Fruit fly (Drosophila melanogaster) whole organism, pupa: ENCODE data around the gene Cpr65Eb.

Experiments used
- CG10348 ChIP-seq: fragments of 200-800 bp; sonication (Bioruptor generic); IDR thresholded peaks from 2 replicates; pipeline ENCODE4 v1.3.6; 2022; ENCODE audit warnings: missing biosample characterization, missing genetic modification characterization
- CG12605 ChIP-seq: fragments of 200-800 bp; sonication (Bioruptor generic); IDR thresholded peaks from 2 replicates; pipeline ENCODE4 v1.3.6; 2022; ENCODE audit warnings: missing biosample characterization, missing genetic modification characterization
- CG13204 ChIP-seq: fragments of 200-800 bp; sonication (Bioruptor generic); optimal IDR thresholded peaks from 2 replicates; lab custom pipeline; 2018; ENCODE audit warnings: missing biosample characterization, mild to moderate bottlenecking, missing genetic modification characterization, moderate library complexity
- CG14655 ChIP-seq: fragments of 200-800 bp; sonication (Bioruptor generic); optimal IDR thresholded peaks from 3 replicates; lab custom pipeline; 2017; ENCODE audit warnings: mild to moderate bottlenecking, missing biosample characterization, missing genetic modification reagents, missing genetic modification characterization
- CG15710 ChIP-seq: fragments of 200-800 bp; sonication (Bioruptor generic); optimal IDR thresholded peaks from 2 replicates; lab custom pipeline; 2018; ENCODE audit warnings: missing biosample characterization, mild to moderate bottlenecking, missing genetic modification characterization, moderate library complexity
- CG17806 ChIP-seq: fragments of 200-800 bp; sonication (Bioruptor generic); optimal IDR thresholded peaks from 2 replicates; lab custom pipeline; 2018; ENCODE audit warnings: missing biosample characterization, mild to moderate bottlenecking, missing genetic modification characterization, moderate library complexity
- CG32121 ChIP-seq: fragments of 200-800 bp; sonication (Bioruptor generic); IDR thresholded peaks from 2 replicates; pipeline ENCODE4 v1.3.6; 2022; ENCODE audit warnings: missing biosample characterization, missing genetic modification characterization
- CG34367 ChIP-seq: fragments of 200-800 bp; sonication (Bioruptor generic); optimal IDR thresholded peaks from 2 replicates; lab custom pipeline; 2018; ENCODE audit warnings: missing biosample characterization, mild to moderate bottlenecking, missing genetic modification characterization
- CG4496 ChIP-seq: fragments of 200-800 bp; sonication (Bioruptor generic); IDR thresholded peaks from 3 replicates; pipeline ENCODE4 v1.3.6; 2022; ENCODE audit warnings: missing biosample characterization, missing genetic modification characterization
- CG8159 ChIP-seq: fragments of 200-800 bp; sonication (Bioruptor generic); optimal IDR thresholded peaks from 3 replicates; lab custom pipeline; 2018; ENCODE audit warnings: missing biosample characterization, mild to moderate bottlenecking, missing genetic modification characterization, moderate library complexity
- CG8301 ChIP-seq: fragments of 200-800 bp; sonication (Bioruptor generic); optimal IDR thresholded peaks from 2 replicates; lab custom pipeline; 2018; ENCODE audit warnings: missing biosample characterization, mild to moderate bottlenecking, missing genetic modification characterization
- CG9948 ChIP-seq: fragments of 200-800 bp; sonication (Bioruptor generic); optimal IDR thresholded peaks from 2 replicates; lab custom pipeline; 2018; ENCODE audit warnings: missing biosample characterization, mild to moderate bottlenecking, missing genetic modification characterization, moderate library complexity
- D1 ChIP-seq: fragments of 200-800 bp; sonication (Bioruptor generic); optimal IDR thresholded peaks from 2 replicates; lab custom pipeline; 2018; ENCODE audit warnings: missing biosample characterization, mild to moderate bottlenecking, missing genetic modification characterization, moderate library complexity
- EcR ChIP-seq: fragments of 200-800 bp; sonication (Bioruptor generic); optimal IDR thresholded peaks from 3 replicates; lab custom pipeline; 2019; ENCODE audit warnings: missing biosample characterization, missing genetic modification characterization, mild to moderate bottlenecking, moderate library complexity, missing genetic modification reagents
- Ets98B ChIP-seq: fragments of 200-800 bp; sonication (Bioruptor generic); IDR thresholded peaks from 2 replicates; pipeline ENCODE4 v1.3.6; 2022; ENCODE audit warnings: missing biosample characterization, missing genetic modification characterization
- Pif1A ChIP-seq: fragments of 200-800 bp; sonication (Bioruptor generic); optimal IDR thresholded peaks from 3 replicates; lab custom pipeline; 2016; ENCODE audit warnings: missing biosample characterization, missing genetic modification characterization
- Pif1B ChIP-seq: fragments of 200-800 bp; sonication (Bioruptor generic); optimal IDR thresholded peaks from 3 replicates; lab custom pipeline; 2016; ENCODE audit warnings: missing biosample characterization, missing genetic modification characterization
- Snoo ChIP-seq: fragments of 200-800 bp; sonication (Bioruptor generic); optimal IDR thresholded peaks from 3 replicates; lab custom pipeline; 2017; ENCODE audit warnings: missing biosample characterization, mild to moderate bottlenecking, missing genetic modification characterization, inconsistent platforms
- fd96Ca ChIP-seq: fragments of 200-800 bp; sonication (Bioruptor generic); IDR thresholded peaks from 3 replicates; pipeline ENCODE4 v1.3.6; 2022; ENCODE audit warnings: missing biosample characterization, missing genetic modification characterization
- gl ChIP-seq: fragments of 200-800 bp; sonication (Bioruptor generic); optimal IDR thresholded peaks from 2 replicates; lab custom pipeline; 2018; ENCODE audit warnings: missing biosample characterization, mild to moderate bottlenecking, missing genetic modification characterization
- rn ChIP-seq: fragments of 200-800 bp; sonication (Bioruptor generic); IDR thresholded peaks from 2 replicates; pipeline ENCODE4 v1.3.6; 2022; ENCODE audit warnings: missing biosample characterization, missing genetic modification characterization

Gene Cpr65Eb

DNA sequence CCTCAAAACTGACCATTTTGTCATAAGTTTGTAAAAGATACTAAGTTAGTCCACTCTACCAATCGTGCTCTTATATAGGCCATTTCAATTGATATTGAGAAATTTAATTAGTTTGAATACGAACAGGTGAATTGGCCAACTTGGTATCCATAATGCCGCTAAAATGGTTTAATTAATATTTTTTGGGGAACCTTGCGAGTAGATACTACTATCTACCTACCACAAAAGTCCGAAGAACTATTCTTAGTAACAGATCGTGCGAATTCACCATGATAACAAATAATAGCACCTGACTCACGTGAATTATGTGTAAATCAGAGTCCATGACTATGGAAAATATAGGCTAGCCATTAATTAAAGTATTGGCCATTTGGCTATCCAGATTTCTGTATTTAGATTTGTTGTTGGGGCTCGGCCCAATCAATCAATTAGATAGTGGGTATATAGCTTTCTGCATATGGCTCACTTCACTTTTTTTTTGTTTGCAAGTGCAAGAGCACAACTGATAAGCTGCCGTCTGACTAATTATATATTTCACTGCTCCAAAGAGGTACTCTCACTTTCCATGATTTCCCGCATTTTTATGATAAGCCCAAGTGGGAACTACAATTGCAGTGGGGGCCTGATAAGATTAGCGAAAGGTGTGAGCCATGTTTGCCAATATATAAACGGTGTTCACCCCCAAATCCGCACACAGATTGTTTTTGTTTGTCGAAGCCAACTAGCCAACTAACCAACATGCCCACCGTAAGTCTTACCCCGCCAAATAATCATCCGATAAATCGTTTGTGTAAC is 39.8 kb upstream of the Cpr65Eb start, which contains the start of the genes Acbp4 and Acbp6:
Gene Acbp4 (minus strand): TSS at position 51 of the 795 bp plus-strand sequence.
Gene Acbp6 (plus strand): TSS at position 690 of the 795 bp plus-strand sequence.
- TF ChIP-seq CG10348 (no peak), Pif1A (GFP tag; lab: Kevin White, UChicago) (no peak), CG14655 (no peak), rn (no peak), CG17806 (no peak), CG9948 (tag; lab: Kevin White, UChicago) (no peak), CG8159 (no peak), EcR (GFP tag; lab: Kevin White, UChicago) (no peak), Snoo (tag; lab: Kevin White, UChicago) (no peak), D1 (no peak)

DNA sequence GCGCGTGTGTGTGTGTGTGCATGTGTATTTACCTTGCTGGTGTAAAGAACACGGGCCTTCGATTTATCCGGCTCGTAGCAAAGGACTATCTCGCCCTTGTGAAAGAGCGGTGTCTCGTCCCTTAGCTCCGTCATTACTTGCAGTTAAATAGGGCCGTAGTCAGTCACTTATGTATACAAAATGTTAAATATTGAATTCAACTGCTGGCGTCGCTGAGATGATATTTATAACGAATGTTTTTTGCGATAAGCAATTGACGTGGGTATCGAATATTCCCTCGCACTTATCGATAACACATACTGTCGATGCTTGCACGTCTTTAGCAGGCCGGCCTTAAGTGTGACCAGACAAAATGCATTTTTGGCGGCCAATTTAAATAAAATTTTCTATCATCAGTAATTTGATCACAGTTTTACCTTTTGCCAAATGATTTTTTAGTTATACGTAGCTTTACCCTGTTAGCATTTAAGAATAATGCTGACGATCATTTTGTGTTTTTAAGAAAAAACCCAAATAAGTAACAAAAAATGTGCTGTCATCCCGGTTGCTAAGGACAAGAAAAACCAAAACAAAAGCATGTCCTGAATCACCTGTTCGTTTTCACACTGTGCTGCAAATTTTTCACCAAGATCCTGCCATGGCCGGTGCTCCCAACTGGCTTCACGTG is 36.8 kb upstream of the Cpr65Eb start, which contains the start of the genes msl-3 and BBS1:
Gene msl-3 (minus strand): TSS at position 245 of the 667 bp plus-strand sequence.
Gene BBS1 (plus strand): TSS at position 617 of the 667 bp plus-strand sequence.
- no peak for TF ChIP-seq Snoo (tag; lab: Kevin White, UChicago)
- no peak for TF ChIP-seq Pif1A (GFP tag; lab: Kevin White, UChicago)
- TF ChIP-seq D1, result no peak
- no peak for TF ChIP-seq CG13204
- TF ChIP-seq fd96Ca (GFP tag; lab: Robert Waterston, UW), result no peak
- no peak for TF ChIP-seq rn
- no peak for TF ChIP-seq CG4496
- TF ChIP-seq Pif1B (GFP tag; lab: Kevin White, UChicago), result no peak
- no peak for TF ChIP-seq CG8159
- no peak for TF ChIP-seq Ets98B (GFP tag; lab: Robert Waterston, UW)
- TF ChIP-seq, all 21 proteins: peak for 0

- TF ChIP-seq rn (no peak), CG8159 (no peak), CG8301 (tag; lab: Kevin White, UChicago) (no peak)
Measured at dm6 chr3L:7122136-7122535, 33.5 kb upstream of the Cpr65Eb start.

DNA sequence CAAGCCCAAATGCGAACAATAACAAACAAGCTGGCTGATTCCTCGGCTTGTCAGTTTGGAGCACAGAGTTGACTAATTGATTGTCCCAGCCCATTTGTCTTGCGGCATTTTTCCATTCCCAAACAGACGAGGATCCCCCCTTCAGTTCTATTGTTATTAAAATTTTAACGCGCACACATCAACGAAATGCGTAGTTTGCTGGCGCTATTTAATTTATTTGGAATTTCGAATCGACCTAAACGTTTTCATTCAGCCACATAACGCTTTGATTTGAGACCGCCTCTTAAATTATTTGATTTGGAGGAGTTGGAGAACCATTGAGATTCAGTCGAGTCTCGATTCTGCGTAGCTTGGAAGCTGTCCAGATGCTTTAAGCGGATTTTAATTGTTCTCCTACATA is 27.4 kb upstream of the Cpr65Eb start:
- TF ChIP-seq gl (tag; lab: Kevin White, UChicago) (no peak), fd96Ca (GFP tag; lab: Robert Waterston, UW) (no peak), rn (no peak), CG14655 (no peak), EcR (GFP tag; lab: Kevin White, UChicago) (no peak), CG34367 (tag; lab: Kevin White, UChicago) (no peak), CG8159 (no peak), Pif1A (GFP tag; lab: Kevin White, UChicago) (no peak), CG4496 (no peak), Pif1B (GFP tag; lab: Kevin White, UChicago) (no peak), CG15710 (tag; lab: Kevin White, UChicago) (no peak), CG13204 (no peak), Snoo (tag; lab: Kevin White, UChicago) (no peak), Ets98B (GFP tag; lab: Robert Waterston, UW) (no peak), CG9948 (tag; lab: Kevin White, UChicago) (no peak), CG10348 (no peak), CG8301 (tag; lab: Kevin White, UChicago) (no peak), CG12605 (no peak)

DNA sequence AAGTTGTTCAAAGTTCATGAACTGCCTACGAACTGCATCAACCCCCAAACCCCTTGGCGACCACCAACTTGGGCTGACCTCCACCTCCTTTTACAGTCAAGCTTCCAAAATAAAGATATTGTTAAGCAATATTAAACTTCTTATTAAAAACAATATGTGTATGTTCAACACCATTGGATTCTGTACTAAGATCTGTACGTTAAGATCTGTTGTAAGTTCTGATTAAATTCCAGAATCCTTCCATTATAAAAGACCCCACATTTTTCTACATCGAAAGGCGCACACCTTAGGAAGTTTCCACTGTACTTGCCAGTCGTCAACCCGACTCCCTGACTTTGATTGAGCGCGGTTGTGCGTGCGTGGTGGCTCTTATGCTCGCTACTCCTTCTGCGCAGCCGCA is 24.4 kb upstream of the Cpr65Eb start:
- TF ChIP-seq gl (tag; lab: Kevin White, UChicago) (peak; percentile 15), CG8159 (peak; percentile 72), CG4496 (0 out of 3 replicates have a peak, but pooled peaks have one; percentile 32), Pif1A (GFP tag; lab: Kevin White, UChicago) (peak; percentile 65), CG17806 (peak; percentile 61), EcR (GFP tag; lab: Kevin White, UChicago) (peak; percentile 90), CG15710 (tag; lab: Kevin White, UChicago) (peak; percentile 75), CG14655 (peak; percentile 22), D1 (peak; percentile 34), CG9948 (tag; lab: Kevin White, UChicago) (peak; percentile 60), CG32121 (GFP tag; lab: Robert Waterston, UW) (no peak), CG8301 (tag; lab: Kevin White, UChicago) (no peak), CG12605 (no peak), CG13204 (peak; percentile 31), Ets98B (GFP tag; lab: Robert Waterston, UW) (no peak), CG34367 (tag; lab: Kevin White, UChicago) (peak; percentile 56)

- no peak for TF ChIP-seq CG4496
- TF ChIP-seq rn, result no peak
- TF ChIP-seq CG14655, result peak; percentile 27
- TF ChIP-seq CG17806, result no peak
- TF ChIP-seq D1, result no peak
- no peak for TF ChIP-seq Ets98B (GFP tag; lab: Robert Waterston, UW)
- TF ChIP-seq CG8159, result no peak
- TF ChIP-seq, all 21 proteins: peak for 1
Measured at dm6 chr3L:7105693-7106092, 17.1 kb upstream of the Cpr65Eb start.
